Worm (Caenorhabditis elegans) whole organism, L2 larva: ENCODE measurements around the gene Y75B12B.1.

ENCODE experiments used
- elt-3 ChIP-seq: sonication (generic microtip); optimal IDR thresholded peaks from 2 replicates; lab custom pipeline; 2017; ENCODE audit warnings: missing biosample characterization, missing genetic modification characterization
- lin-11 ChIP-seq: fragments of 150-350 bp; sonication (generic microtip); optimal IDR thresholded peaks from 2 replicates; lab custom pipeline; 2014; ENCODE audit warnings: missing biosample characterization, missing genetic modification characterization, inconsistent platforms, mixed read lengths
- nhr-237 ChIP-seq: fragments of 150-350 bp; optimal IDR thresholded peaks from 2 replicates; lab custom pipeline; 2014; ENCODE audit warnings: missing biosample characterization, missing genetic modification characterization
- nhr-6 ChIP-seq: fragments of 150-350 bp; optimal IDR thresholded peaks from 2 replicates; lab custom pipeline; 2014; ENCODE audit warnings: missing biosample characterization, missing genetic modification characterization
- nhr-77 ChIP-seq: fragments of 150-350 bp; optimal IDR thresholded peaks from 2 replicates; lab custom pipeline; 2014; ENCODE audit warnings: missing biosample characterization, missing genetic modification characterization
- skn-1 ChIP-seq: sonication (generic microtip); optimal IDR thresholded peaks from 2 replicates; lab custom pipeline; 2017; ENCODE audit warnings: missing biosample characterization, missing genetic modification characterization
- zag-1 ChIP-seq: fragments of 150-350 bp; optimal IDR thresholded peaks from 2 replicates; lab custom pipeline; 2014; ENCODE audit warnings: missing biosample characterization, missing genetic modification characterization

- TF ChIP-seq skn-1 (tag; lab: Kevin White, UChicago) (no peak), nhr-6 (tag; lab: Kevin White, UChicago) (no peak), lin-11 (tag; lab: Kevin White, UChicago) (no peak), zag-1 (tag; lab: Kevin White, UChicago) (no peak), elt-3 (tag; lab: Kevin White, UChicago) (no peak), nhr-77 (tag; lab: Kevin White, UChicago) (no peak), nhr-237 (tag; lab: Kevin White, UChicago) (no peak)
These were observed 40.7 kb upstream of the Y75B12B.1 start, which contains the start of gene K08F9.4 for ce11 chrV:15143798-15144197.
